Worm (Caenorhabditis elegans): ENCODE results near the gene ppt-1.

ce11 chrV:6662505-6662904, 36.4 kb upstream of the ppt-1 start:
- TF ChIP-seq tab-1 (GFP tag; IDR thresholded peaks at IDR 0.05) (no peak), ztf-29 (GFP tag; IDR thresholded peaks at IDR 0.05) (no peak), med-1 (GFP tag; optimal IDR thresholded peaks at IDR 0.05; ENCODE audit: insufficient read depth) (no peak), flt-1 (GFP tag; IDR thresholded peaks at IDR 0.05) (no peak), ztf-23 (GFP tag; IDR thresholded peaks at IDR 0.05) (no peak), klf-2 (GFP tag; conservative IDR thresholded peaks at IDR 0.05) (no peak), ref-1 (GFP tag; conservative IDR thresholded peaks at IDR 0.05) (no peak), T22C8.4 (GFP tag; IDR thresholded peaks at IDR 0.05) (no peak)
